Worm (Caenorhabditis elegans) whole organism, L1 larva: ENCODE data around the gene nfyc-1.

Experiments used
- alr-1 ChIP-seq: fragments of 200-800 bp; sonication (Bioruptor generic); optimal IDR thresholded peaks from 2 replicates; lab custom pipeline; 2018; ENCODE audit warnings: borderline replicate concordance, mild to moderate bottlenecking, missing genetic modification characterization, missing compliant biosample characterization
- aly-2 ChIP-seq: fragments of 150-350 bp; optimal IDR thresholded peaks from 2 replicates; lab custom pipeline; 2014; ENCODE audit warnings: missing biosample characterization, missing genetic modification characterization
- ama-1 ChIP-seq: fragments of 150-350 bp; optimal IDR thresholded peaks from 2 replicates; lab custom pipeline; 2014
- blmp-1 ChIP-seq: fragments of 150-350 bp; optimal IDR thresholded peaks from 2 replicates; lab custom pipeline; 2014; ENCODE audit warnings: missing biosample characterization, missing genetic modification characterization
- ceh-63 ChIP-seq: fragments of 200-800 bp; sonication (Bioruptor generic); optimal IDR thresholded peaks from 2 replicates; lab custom pipeline; 2018; ENCODE audit warnings: mild to moderate bottlenecking, missing genetic modification characterization, missing compliant biosample characterization
- ceh-8 ChIP-seq: fragments of 200-800 bp; sonication (Bioruptor generic); optimal IDR thresholded peaks from 2 replicates; lab custom pipeline; 2018; ENCODE audit warnings: mild to moderate bottlenecking, missing genetic modification characterization, moderate library complexity, missing compliant biosample characterization
- ceh-82 ChIP-seq, 3 experiments: fragments of 150-350 bp in 1 of 3; sonication (generic microtip) in 2 of 3; optimal IDR thresholded peaks; 2 replicates each; lab custom pipeline; 2014 to 2017; ENCODE audit warnings: missing biosample characterization in 3 of 3, missing genetic modification characterization in 3 of 3
- ceh-88 ChIP-seq: fragments of 200-800 bp; sonication (Bioruptor generic); IDR thresholded peaks from 2 replicates; pipeline ENCODE4 v1.3.6; 2022; ENCODE audit warnings: missing genetic modification characterization, missing compliant biosample characterization
- ceh-90 ChIP-seq: sonication (generic microtip); optimal IDR thresholded peaks from 2 replicates; lab custom pipeline; 2016; ENCODE audit warnings: missing genetic modification characterization, missing compliant biosample characterization
- ces-1 ChIP-seq: fragments of 150-350 bp; optimal IDR thresholded peaks from 2 replicates; lab custom pipeline; 2014; ENCODE audit warnings: missing biosample characterization, missing genetic modification reagents, missing genetic modification characterization
- dpl-1 ChIP-seq, 3 experiments: fragments of 150-350 bp in 2 of 3; sonication (generic microtip) in 1 of 3; optimal IDR thresholded peaks; 2 replicates each; lab custom pipeline; 2014 to 2017; ENCODE audit warnings: missing biosample characterization in 3 of 3, missing genetic modification characterization in 3 of 3, missing genetic modification reagents in 3 of 3
- dsc-1 ChIP-seq: sonication (generic microtip); optimal IDR thresholded peaks from 2 replicates; lab custom pipeline; 2016; ENCODE audit warnings: mild to moderate bottlenecking, missing genetic modification characterization, missing compliant biosample characterization
- egl-27 ChIP-seq, 2 experiments: fragments of 150-350 bp in 1 of 2; sonication (generic microtip); optimal IDR thresholded peaks; 3 replicates each; lab custom pipeline; 2017 to 2018; ENCODE audit warnings: missing biosample characterization in 2 of 2, missing genetic modification characterization in 2 of 2, missing genetic modification reagents in 2 of 2
- elt-2 ChIP-seq: sonication (generic microtip); optimal IDR thresholded peaks from 2 replicates; lab custom pipeline; 2016; ENCODE audit warnings: missing genetic modification characterization, mild to moderate bottlenecking, inconsistent platforms, missing compliant biosample characterization, missing genetic modification reagents
- elt-3 ChIP-seq, 6 experiments: fragments of 150-350 bp in 1 of 6; sonication (generic microtip); optimal IDR thresholded peaks; 2 replicates each; lab custom pipeline; 2017 to 2018; ENCODE audit warnings: missing biosample characterization in 6 of 6, missing genetic modification characterization in 6 of 6, inconsistent platforms in 1 of 6
- ets-5 ChIP-seq: fragments of 200-800 bp; sonication (Bioruptor generic); IDR thresholded peaks from 2 replicates; pipeline ENCODE4 v1.3.6; 2022; ENCODE audit warnings: missing genetic modification characterization, missing compliant biosample characterization
- fkh-4 ChIP-seq: sonication (generic microtip); optimal IDR thresholded peaks from 2 replicates; lab custom pipeline; 2016; ENCODE audit warnings: missing compliant biosample characterization, missing genetic modification characterization, borderline replicate concordance
- fkh-8 ChIP-seq: sonication (generic microtip); optimal IDR thresholded peaks from 2 replicates; lab custom pipeline; 2016; ENCODE audit warnings: mild to moderate bottlenecking, missing genetic modification characterization, missing compliant biosample characterization
- lin-13 ChIP-seq: fragments of 150-350 bp; optimal IDR thresholded peaks from 2 replicates; lab custom pipeline; 2014; ENCODE audit warnings: missing biosample characterization, missing genetic modification reagents, missing genetic modification characterization
- lin-15B ChIP-seq: fragments of 150-350 bp; sonication (generic microtip); optimal IDR thresholded peaks from 3 replicates; lab custom pipeline; 2014; ENCODE audit warnings: missing biosample characterization, missing genetic modification characterization
- lir-3 ChIP-seq: sonication (generic microtip); optimal IDR thresholded peaks from 2 replicates; lab custom pipeline; 2016; ENCODE audit warnings: mild to moderate bottlenecking, missing genetic modification characterization, moderate library complexity, missing compliant biosample characterization; ENCODE audit not compliant: poor library complexity
- mef-2 ChIP-seq: fragments of 150-350 bp; optimal IDR thresholded peaks from 2 replicates; lab custom pipeline; 2014; ENCODE audit warnings: missing biosample characterization, missing genetic modification characterization
- nhr-12 ChIP-seq: sonication (generic microtip); optimal IDR thresholded peaks from 2 replicates; lab custom pipeline; 2017; ENCODE audit warnings: missing biosample characterization, missing genetic modification characterization
- nhr-20 ChIP-seq: sonication (generic microtip); optimal IDR thresholded peaks from 2 replicates; lab custom pipeline; 2016; ENCODE audit warnings: mild to moderate bottlenecking, missing genetic modification characterization, missing compliant biosample characterization
- nhr-237 ChIP-seq: fragments of 150-350 bp; optimal IDR thresholded peaks from 2 replicates; lab custom pipeline; 2014; ENCODE audit warnings: missing biosample characterization, missing genetic modification characterization
- nhr-77 ChIP-seq: fragments of 150-350 bp; optimal IDR thresholded peaks from 2 replicates; lab custom pipeline; 2014; ENCODE audit warnings: missing biosample characterization, missing genetic modification characterization
- nhr-84 ChIP-seq: sonication (generic microtip); optimal IDR thresholded peaks from 2 replicates; lab custom pipeline; 2017; ENCODE audit warnings: missing biosample characterization, missing genetic modification characterization
- nhr-85 ChIP-seq: sonication (generic microtip); peaks from one replicate; lab custom pipeline; 2016; ENCODE audit warnings: missing genetic modification characterization, inconsistent platforms, missing compliant biosample characterization
- pax-3 ChIP-seq: fragments of 200-800 bp; sonication (Bioruptor generic); optimal IDR thresholded peaks from 2 replicates; lab custom pipeline; 2018; ENCODE audit warnings: mild to moderate bottlenecking, missing genetic modification characterization, moderate library complexity, missing compliant biosample characterization
- snpc-4 ChIP-seq: fragments of 150-350 bp; optimal IDR thresholded peaks from 2 replicates; lab custom pipeline; 2014; ENCODE audit warnings: missing biosample characterization, missing genetic modification characterization
- snu-23 ChIP-seq: sonication (generic microtip); optimal IDR thresholded peaks from 2 replicates; lab custom pipeline; 2016; ENCODE audit warnings: missing genetic modification characterization, missing compliant biosample characterization
- sox-4 ChIP-seq: sonication (generic microtip); optimal IDR thresholded peaks from 2 replicates; lab custom pipeline; 2016; ENCODE audit warnings: missing genetic modification characterization, missing compliant biosample characterization
- sup-37 ChIP-seq: fragments of 200-800 bp; sonication (Bioruptor generic); optimal IDR thresholded peaks from 2 replicates; lab custom pipeline; 2018; ENCODE audit warnings: mild to moderate bottlenecking, missing genetic modification characterization, missing compliant biosample characterization
- swsn-7 ChIP-seq: sonication (generic microtip); optimal IDR thresholded peaks from 2 replicates; lab custom pipeline; 2016; ENCODE audit warnings: missing genetic modification characterization, missing compliant biosample characterization
- unc-86 ChIP-seq: sonication (generic microtip); optimal IDR thresholded peaks from 2 replicates; lab custom pipeline; 2016; ENCODE audit warnings: missing genetic modification characterization, missing compliant biosample characterization
- zag-1 ChIP-seq: fragments of 150-350 bp; optimal IDR thresholded peaks from 2 replicates; lab custom pipeline; 2014; ENCODE audit warnings: missing biosample characterization, missing genetic modification characterization

The nfyc-1 gene

DNA sequence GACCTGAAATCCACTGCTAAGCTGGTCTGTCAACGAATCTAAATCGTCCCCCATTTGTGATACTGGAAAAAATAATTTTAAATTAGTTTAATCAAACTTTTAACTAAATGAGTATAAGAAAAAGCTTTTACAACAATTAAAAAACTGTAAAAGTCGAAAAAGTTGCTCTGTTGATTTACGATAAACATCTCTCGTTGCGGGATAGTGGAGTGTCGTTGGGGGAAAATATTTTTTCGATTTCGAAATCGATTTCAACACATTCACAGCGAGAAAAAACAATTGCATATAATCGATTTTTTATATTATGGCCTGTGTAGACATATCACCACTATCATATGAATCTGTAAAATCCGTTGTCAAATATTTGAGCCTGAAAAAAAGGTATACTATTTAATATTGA lies 12.2 kb upstream of the nfyc-1 start, which contains the start of the genes F23F1.5 and fbxc-54 (continued):
- no peak for TF ChIP-seq zag-1 (tag; lab: Kevin White, UChicago)
- TF ChIP-seq snpc-4 (tag; lab: Kevin White, UChicago), result peak; percentile 27
- TF ChIP-seq blmp-1 (tag; lab: Kevin White, UChicago), result peak; percentile 16
- TF ChIP-seq sox-4 (tag; lab: Kevin White, UChicago), result no peak
- TF ChIP-seq ceh-88 (GFP tag; lab: Robert Waterston, UW), result no peak
- peak; percentile 1 to 58 (median 4) for TF ChIP-seq dpl-1 (GFP tag; optimal IDR thresholded peaks at IDR 0.05; lab: Kevin White, UChicago)
- TF ChIP-seq lin-15B (tag; lab: Kevin White, UChicago), result peak; percentile 22

DNA sequence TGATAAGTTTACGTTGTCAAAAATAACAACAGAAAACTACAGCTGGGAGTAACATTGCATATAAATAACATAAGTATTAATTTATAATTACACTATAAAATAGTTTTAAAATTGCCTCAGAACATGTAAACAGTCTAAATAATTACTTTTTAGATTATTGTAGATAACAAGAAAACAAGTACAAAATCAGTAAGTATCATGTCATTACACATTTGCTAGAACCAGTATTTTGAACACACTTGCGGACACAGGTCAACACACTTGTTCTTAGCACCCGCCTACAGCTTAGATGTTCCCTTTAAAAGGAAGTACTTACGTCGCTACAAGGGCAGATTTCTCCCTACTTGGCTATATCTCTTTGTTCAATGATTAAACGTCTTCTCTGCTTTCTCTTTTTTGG lies 9.8 kb upstream of the nfyc-1 start, which contains the start of gene F23F1.2:
Gene F23F1.2, plus strand, starts transcription at position 301 of the 400 bp plus-strand sequence.
- TF ChIP-seq nhr-12 (tag; lab: Kevin White, UChicago) (no peak), ama-1 (lab: Kevin White, UChicago) (no peak), lir-3 (tag; lab: Kevin White, UChicago) (no peak), ceh-63 (GFP tag; lab: Kevin White, UChicago) (no peak)

DNA sequence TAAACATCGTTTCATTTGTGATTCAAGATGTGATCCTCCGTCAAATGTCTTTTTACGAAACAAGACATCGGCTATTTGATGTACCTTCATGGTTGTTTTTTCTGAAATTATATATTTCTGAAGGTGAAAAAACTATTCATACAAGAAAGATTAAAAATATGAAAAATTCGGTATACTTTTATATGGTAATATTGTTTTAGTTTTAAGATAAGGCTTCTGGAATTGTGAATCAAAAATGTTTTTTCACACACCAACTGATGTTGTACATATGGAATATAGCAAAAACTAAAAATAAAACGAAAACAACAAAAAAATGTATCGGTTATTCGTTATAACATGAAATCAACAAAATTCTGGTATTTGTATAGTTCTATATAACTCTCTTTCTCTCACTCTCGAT lies 6.5 kb upstream of the nfyc-1 start, which contains the start of gene F23F1.6:
Gene F23F1.6, minus strand, starts transcription at position 101 of the 400 bp plus-strand sequence.
- TF ChIP-seq lir-3 (tag; lab: Kevin White, UChicago), result no peak

DNA sequence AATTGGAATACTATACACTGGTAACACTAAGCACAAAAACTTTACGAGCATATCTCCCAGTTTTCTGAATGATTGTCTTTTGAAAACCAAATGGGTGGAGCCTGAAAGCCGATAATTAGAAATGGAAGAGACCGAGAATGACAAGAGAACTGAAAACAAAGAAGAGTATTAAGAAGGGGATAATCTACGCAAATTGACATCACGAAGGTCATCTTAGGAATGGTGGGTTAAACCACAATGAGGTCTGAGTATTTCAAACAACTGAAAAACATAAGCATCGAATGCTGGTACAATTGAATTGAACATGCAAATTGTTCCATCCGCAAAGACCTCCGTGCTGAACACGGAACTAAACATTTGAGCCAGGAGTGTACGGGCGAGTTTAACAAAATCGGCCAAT lies 4.3 kb upstream of the nfyc-1 start, which contains the start of gene spp-24:
Gene spp-24, minus strand, starts transcription at position 101 of the 400 bp plus-strand sequence.
- TF ChIP-seq lin-13 (GFP tag; lab: Kevin White, UChicago) (no peak), alr-1 (tag; lab: Kevin White, UChicago) (no peak), egl-27 (tag; optimal IDR thresholded peaks at IDR 0.05; lab: Kevin White, UChicago) (no peak), nhr-85 (peak; percentile 61), ceh-8 (no peak), fkh-8 (tag; lab: Kevin White, UChicago) (no peak), elt-2 (tag; lab: Kevin White, UChicago) (no peak), ets-5 (no peak)

DNA sequence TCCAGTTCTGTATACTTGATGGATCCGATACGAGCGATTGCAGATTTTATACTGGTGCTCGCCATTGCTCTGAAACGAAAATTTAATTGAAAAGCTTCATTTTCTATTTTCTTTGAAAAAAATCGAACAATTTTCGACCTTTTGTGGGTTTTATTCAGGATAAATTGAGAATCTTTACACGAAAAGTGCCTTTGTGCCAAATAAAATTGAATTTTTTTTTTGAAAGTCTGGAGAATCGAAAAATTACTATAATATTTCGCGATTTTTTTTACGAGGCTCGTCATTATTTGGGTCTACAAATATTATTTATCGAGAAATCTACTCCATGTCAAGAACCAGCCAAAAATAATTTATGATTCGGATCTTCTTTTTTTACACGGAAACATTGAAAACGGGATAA lies 1.8 kb upstream of the nfyc-1 start, which contains the start of gene F23F1.10:
Gene F23F1.10, minus strand, starts transcription at position 69 of the 400 bp plus-strand sequence.
- peak; percentile 48 for TF ChIP-seq aly-2 (tag; lab: Kevin White, UChicago)
- no peak for TF ChIP-seq elt-3 (tag; optimal IDR thresholded peaks at IDR 0.05; lab: Kevin White, UChicago)
- no peak for TF ChIP-seq ceh-8

DNA sequence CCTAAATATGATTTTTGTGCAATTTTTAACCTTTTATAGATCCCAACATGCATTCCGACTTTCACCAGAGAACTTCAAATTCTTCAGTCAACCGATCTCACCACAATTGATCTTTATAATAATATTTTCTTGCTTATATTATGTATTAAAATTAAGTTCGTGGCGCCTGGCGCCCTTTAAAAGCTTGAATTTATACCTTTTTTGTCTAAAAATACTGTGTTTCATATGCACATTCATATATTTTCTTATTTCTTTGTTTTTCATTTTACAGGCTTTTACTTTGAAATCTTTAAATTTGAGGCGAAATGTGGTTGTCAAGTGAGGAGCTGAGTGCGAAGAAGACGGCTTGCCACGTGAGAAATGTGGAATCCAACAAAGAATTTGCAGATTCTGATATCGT lies 1.0 kb downstream of the nfyc-1 start, which contains the start of gene rpoa-49:
Gene rpoa-49, plus strand, starts transcription at position 301 of the 400 bp plus-strand sequence.
- no peak for TF ChIP-seq zag-1 (tag; lab: Kevin White, UChicago)
- TF ChIP-seq nhr-84, result no peak
- TF ChIP-seq nhr-77, result no peak
- TF ChIP-seq unc-86 (tag; lab: Kevin White, UChicago), result no peak
- TF ChIP-seq ceh-90 (tag; lab: Kevin White, UChicago), result no peak
- TF ChIP-seq ces-1, result no peak
- no peak for TF ChIP-seq pax-3 (tag; lab: Kevin White, UChicago)
- TF ChIP-seq dsc-1, result no peak
- no peak for TF ChIP-seq mef-2 (tag; lab: Kevin White, UChicago)
- TF ChIP-seq sup-37, result no peak
- no peak for TF ChIP-seq snu-23 (GFP tag; lab: Kevin White, UChicago)
- no peak for TF ChIP-seq nhr-237 (tag; lab: Kevin White, UChicago)
- TF ChIP-seq ceh-82 (tag; optimal IDR thresholded peaks at IDR 0.05; lab: Kevin White, UChicago), result no peak
- TF ChIP-seq fkh-4 (tag; lab: Kevin White, UChicago), result no peak
- TF ChIP-seq nhr-20 (tag; lab: Kevin White, UChicago), result no peak
- no peak for TF ChIP-seq swsn-7 (tag; lab: Kevin White, UChicago)
